Worm (Caenorhabditis elegans) whole organism, L1 larva: Measurements from ENCODE around the gene F39G3.2.

Experiments
- alr-1 ChIP-seq: fragments of 200-800 bp; sonication (Bioruptor generic); optimal IDR thresholded peaks from 2 replicates; lab custom pipeline; 2018; ENCODE audit warnings: borderline replicate concordance, mild to moderate bottlenecking, missing genetic modification characterization, missing compliant biosample characterization
- ceh-82 ChIP-seq, 3 experiments: fragments of 150-350 bp in 1 of 3; sonication (generic microtip) in 2 of 3; optimal IDR thresholded peaks; 2 replicates each; lab custom pipeline; 2014 to 2017; ENCODE audit warnings: missing biosample characterization in 3 of 3, missing genetic modification characterization in 3 of 3
- dpl-1 ChIP-seq, 3 experiments: fragments of 150-350 bp in 2 of 3; sonication (generic microtip) in 1 of 3; optimal IDR thresholded peaks; 2 replicates each; lab custom pipeline; 2014 to 2017; ENCODE audit warnings: missing biosample characterization in 3 of 3, missing genetic modification characterization in 3 of 3, missing genetic modification reagents in 3 of 3
- elt-3 ChIP-seq, 6 experiments: fragments of 150-350 bp in 1 of 6; sonication (generic microtip); optimal IDR thresholded peaks; 2 replicates each; lab custom pipeline; 2017 to 2018; ENCODE audit warnings: missing biosample characterization in 6 of 6, missing genetic modification characterization in 6 of 6, inconsistent platforms in 1 of 6
- fkh-10 ChIP-seq: sonication (generic microtip); optimal IDR thresholded peaks from 2 replicates; lab custom pipeline; 2017; ENCODE audit warnings: missing biosample characterization, missing genetic modification reagents, missing genetic modification characterization
- fkh-8 ChIP-seq: sonication (generic microtip); optimal IDR thresholded peaks from 2 replicates; lab custom pipeline; 2016; ENCODE audit warnings: mild to moderate bottlenecking, missing genetic modification characterization, missing compliant biosample characterization
- hpl-2 ChIP-seq: fragments of 150-350 bp; optimal IDR thresholded peaks from 2 replicates; lab custom pipeline; 2014; ENCODE audit warnings: missing biosample characterization, missing genetic modification reagents, missing genetic modification characterization
- lsy-2 ChIP-seq, 2 experiments: fragments of 150-350 bp; optimal IDR thresholded peaks; 2 replicates each; lab custom pipeline; 2014; ENCODE audit warnings: missing biosample characterization in 2 of 2, missing genetic modification characterization in 2 of 2
- nhr-12 ChIP-seq: sonication (generic microtip); optimal IDR thresholded peaks from 2 replicates; lab custom pipeline; 2017; ENCODE audit warnings: missing biosample characterization, missing genetic modification characterization
- pqm-1 ChIP-seq: sonication (generic microtip); optimal IDR thresholded peaks from 3 replicates; lab custom pipeline; 2017; ENCODE audit warnings: missing biosample characterization, missing genetic modification characterization
- snpc-4 ChIP-seq: fragments of 150-350 bp; optimal IDR thresholded peaks from 2 replicates; lab custom pipeline; 2014; ENCODE audit warnings: missing biosample characterization, missing genetic modification characterization

DNA sequence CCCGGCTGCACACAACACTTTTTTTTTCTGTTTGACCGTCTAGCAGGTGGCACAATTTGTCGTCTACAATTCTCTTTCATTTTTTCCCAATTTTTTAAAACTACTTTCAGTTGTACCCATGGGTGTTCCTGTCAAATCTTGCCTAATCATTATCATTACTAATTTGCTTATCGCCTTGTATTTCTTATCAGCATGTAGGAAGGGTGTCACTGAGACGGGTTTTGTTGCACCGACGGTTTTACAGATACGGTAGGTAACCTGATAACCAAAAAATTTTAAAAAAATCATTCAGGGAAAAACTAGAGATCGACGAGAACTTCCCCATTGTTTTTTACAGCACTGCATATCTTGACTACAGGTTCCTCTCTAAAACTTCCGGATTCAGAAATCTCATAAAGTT, at the start of gene F39G3.2:
- TF ChIP-seq elt-3 (tag; optimal IDR thresholded peaks at IDR 0.05; lab: Kevin White, UChicago) (no peak), lsy-2 (tag; optimal IDR thresholded peaks at IDR 0.05; lab: Kevin White, UChicago) (no peak), fkh-10 (no peak), alr-1 (tag; lab: Kevin White, UChicago) (no peak), snpc-4 (tag; lab: Kevin White, UChicago) (no peak), ceh-82 (tag; optimal IDR thresholded peaks at IDR 0.05; lab: Kevin White, UChicago) (no peak), dpl-1 (GFP tag; optimal IDR thresholded peaks at IDR 0.05; lab: Kevin White, UChicago) (no peak), fkh-8 (tag; lab: Kevin White, UChicago) (no peak), nhr-12 (tag; lab: Kevin White, UChicago) (no peak), pqm-1 (tag; lab: Kevin White, UChicago) (no peak), hpl-2 (GFP tag; lab: Kevin White, UChicago) (no peak)
